Fruit fly (Drosophila melanogaster): ENCODE results near the gene ppk22.

dm6 chr3R:24856143-24856542 lies 3.5 kb downstream of the ppk22 start, which contains the start of gene HDAC11:
- TF ChIP-seq CG15710 (tag; optimal IDR thresholded peaks at IDR 0.05): no peak
- TF ChIP-seq EcR (GFP tag; optimal IDR thresholded peaks at IDR 0.05): no peak
- no peak for TF ChIP-seq CG10348 (GFP tag; IDR thresholded peaks at IDR 0.05)
- TF ChIP-seq D1 (tag; optimal IDR thresholded peaks at IDR 0.05): no peak
- no peak for TF ChIP-seq Pif1A (GFP tag; optimal IDR thresholded peaks at IDR 0.05)
- no peak for TF ChIP-seq Snoo (tag; optimal IDR thresholded peaks at IDR 0.05)
